Worm (Caenorhabditis elegans) whole organism, mixed stage, embryonic: Measurements from ENCODE around the gene rbbp-5.

ENCODE experiments used
- M03D4.4 ChIP-seq: sonication (generic microtip); optimal IDR thresholded peaks from 2 replicates; lab custom pipeline; 2017; ENCODE audit warnings: mild to moderate bottlenecking, missing genetic modification characterization, missing compliant biosample characterization
- bed-3 ChIP-seq: fragments of 200-800 bp; sonication (Bioruptor generic); optimal IDR thresholded peaks from 3 replicates; lab custom pipeline; 2018; ENCODE audit warnings: mild to moderate bottlenecking, missing genetic modification characterization, moderate library complexity, missing compliant biosample characterization
- blmp-1 ChIP-seq: fragments of 150-350 bp; optimal IDR thresholded peaks from 2 replicates; lab custom pipeline; 2014; ENCODE audit warnings: missing biosample characterization, missing genetic modification characterization
- ceh-39 ChIP-seq: fragments of 150-350 bp; optimal IDR thresholded peaks from 2 replicates; lab custom pipeline; 2014; ENCODE audit warnings: missing biosample characterization, missing genetic modification characterization
- ceh-43 ChIP-seq: fragments of 200-800 bp; sonication (Bioruptor generic); optimal IDR thresholded peaks from 2 replicates; lab custom pipeline; 2018; ENCODE audit warnings: mild to moderate bottlenecking, missing genetic modification characterization, moderate library complexity, missing compliant biosample characterization
- ceh-83 ChIP-seq: fragments of 200-800 bp; sonication (Bioruptor generic); optimal IDR thresholded peaks from 2 replicates; lab custom pipeline; 2018; ENCODE audit warnings: mild to moderate bottlenecking, missing genetic modification characterization, missing compliant biosample characterization
- ces-1 ChIP-seq: fragments of 150-350 bp; optimal IDR thresholded peaks from 2 replicates; lab custom pipeline; 2014; ENCODE audit warnings: missing biosample characterization, missing genetic modification reagents, missing genetic modification characterization
- cnd-1 ChIP-seq: fragments of 200-800 bp; sonication (Bioruptor generic); optimal IDR thresholded peaks from 2 replicates; lab custom pipeline; 2018; ENCODE audit warnings: mild to moderate bottlenecking, missing genetic modification characterization, missing compliant biosample characterization
- drap-1 ChIP-seq: fragments of 200-800 bp; sonication (Bioruptor generic); optimal IDR thresholded peaks from 3 replicates; lab custom pipeline; 2018; ENCODE audit warnings: mild to moderate bottlenecking, missing genetic modification characterization, missing compliant biosample characterization
- elt-1 ChIP-seq: sonication (generic microtip); optimal IDR thresholded peaks from 2 replicates; lab custom pipeline; 2017; ENCODE audit warnings: missing genetic modification characterization, mild to moderate bottlenecking, missing compliant biosample characterization, antibody characterized with exemption, moderate library complexity, borderline replicate concordance; ENCODE audit not compliant: insufficient read depth
- flh-1 ChIP-seq: fragments of 200-800 bp; sonication (Bioruptor generic); optimal IDR thresholded peaks from 2 replicates; lab custom pipeline; 2018; ENCODE audit warnings: mild to moderate bottlenecking, missing genetic modification characterization, moderate library complexity, missing compliant biosample characterization
- ham-2 ChIP-seq: fragments of 200-800 bp; sonication (Bioruptor generic); optimal IDR thresholded peaks from 2 replicates; lab custom pipeline; 2018; ENCODE audit warnings: mild to moderate bottlenecking, missing genetic modification characterization, missing compliant biosample characterization
- hlh-1 ChIP-seq: fragments of 150-350 bp; optimal IDR thresholded peaks from 2 replicates; lab custom pipeline; 2014; ENCODE audit warnings: missing biosample characterization, missing genetic modification reagents, missing genetic modification characterization
- lin-13 ChIP-seq: fragments of 150-350 bp; optimal IDR thresholded peaks from 2 replicates; lab custom pipeline; 2014; ENCODE audit warnings: missing biosample characterization, missing genetic modification characterization
- lin-32 ChIP-seq: fragments of 200-800 bp; sonication (Bioruptor generic); optimal IDR thresholded peaks from 2 replicates; lab custom pipeline; 2018; ENCODE audit warnings: mild to moderate bottlenecking, missing genetic modification characterization, missing compliant biosample characterization
- lsy-2 ChIP-seq: fragments of 150-350 bp; optimal IDR thresholded peaks from 2 replicates; lab custom pipeline; 2014; ENCODE audit warnings: missing biosample characterization, missing genetic modification characterization
- mab-5 ChIP-seq: fragments of 150-350 bp; optimal IDR thresholded peaks from 2 replicates; lab custom pipeline; 2014; ENCODE audit warnings: missing biosample characterization, missing genetic modification characterization
- mls-2 ChIP-seq: sonication (generic microtip); optimal IDR thresholded peaks from 2 replicates; lab custom pipeline; 2016; ENCODE audit warnings: mild to moderate bottlenecking, missing genetic modification characterization, moderate library complexity, missing compliant biosample characterization
- nhr-2 ChIP-seq: fragments of 150-350 bp; optimal IDR thresholded peaks from 2 replicates; lab custom pipeline; 2014; ENCODE audit warnings: missing biosample characterization, missing genetic modification characterization
- nhr-237 ChIP-seq: fragments of 150-350 bp; optimal IDR thresholded peaks from 2 replicates; lab custom pipeline; 2014; ENCODE audit warnings: missing biosample characterization, missing genetic modification characterization
- nhr-28 ChIP-seq: fragments of 150-350 bp; optimal IDR thresholded peaks from 2 replicates; lab custom pipeline; 2014; ENCODE audit warnings: missing biosample characterization, missing genetic modification characterization
- nhr-76 ChIP-seq: sonication (generic microtip); optimal IDR thresholded peaks from 2 replicates; lab custom pipeline; 2017; ENCODE audit warnings: missing biosample characterization, missing genetic modification characterization
- pha-4 ChIP-seq: fragments of 150-350 bp; optimal IDR thresholded peaks from 2 replicates; lab custom pipeline; 2018; ENCODE audit warnings: missing biosample characterization, missing genetic modification reagents, missing genetic modification characterization
- snpc-4 ChIP-seq: fragments of 150-350 bp; optimal IDR thresholded peaks from 2 replicates; lab custom pipeline; 2014; ENCODE audit warnings: missing biosample characterization, missing genetic modification characterization
- sptf-1 ChIP-seq: sonication (generic microtip); optimal IDR thresholded peaks from 2 replicates; lab custom pipeline; 2017; ENCODE audit warnings: mild to moderate bottlenecking, missing genetic modification characterization, moderate library complexity, missing compliant biosample characterization
- tbx-8 ChIP-seq: fragments of 200-800 bp; sonication (Bioruptor generic); optimal IDR thresholded peaks from 2 replicates; lab custom pipeline; 2018; ENCODE audit warnings: mild to moderate bottlenecking, missing genetic modification characterization, moderate library complexity, missing compliant biosample characterization
- unc-120 ChIP-seq: sonication (generic microtip); optimal IDR thresholded peaks from 2 replicates; lab custom pipeline; 2017; ENCODE audit warnings: missing genetic modification characterization, missing compliant biosample characterization; ENCODE audit not compliant: poor library complexity, severe bottlenecking
- unc-39 ChIP-seq: fragments of 150-350 bp; optimal IDR thresholded peaks from 2 replicates; lab custom pipeline; 2014; ENCODE audit warnings: missing biosample characterization, missing genetic modification characterization
- unc-62 ChIP-seq: fragments of 150-350 bp; optimal IDR thresholded peaks from 2 replicates; lab custom pipeline; 2014; ENCODE audit warnings: missing biosample characterization, missing genetic modification reagents, missing genetic modification characterization
- zip-8 ChIP-seq: fragments of 150-350 bp; optimal IDR thresholded peaks from 2 replicates; lab custom pipeline; 2014; ENCODE audit warnings: missing biosample characterization, missing genetic modification characterization
- ztf-11 ChIP-seq: fragments of 150-350 bp; optimal IDR thresholded peaks from 2 replicates; lab custom pipeline; 2014; ENCODE audit warnings: missing biosample characterization, missing genetic modification characterization

Gene rbbp-5

DNA sequence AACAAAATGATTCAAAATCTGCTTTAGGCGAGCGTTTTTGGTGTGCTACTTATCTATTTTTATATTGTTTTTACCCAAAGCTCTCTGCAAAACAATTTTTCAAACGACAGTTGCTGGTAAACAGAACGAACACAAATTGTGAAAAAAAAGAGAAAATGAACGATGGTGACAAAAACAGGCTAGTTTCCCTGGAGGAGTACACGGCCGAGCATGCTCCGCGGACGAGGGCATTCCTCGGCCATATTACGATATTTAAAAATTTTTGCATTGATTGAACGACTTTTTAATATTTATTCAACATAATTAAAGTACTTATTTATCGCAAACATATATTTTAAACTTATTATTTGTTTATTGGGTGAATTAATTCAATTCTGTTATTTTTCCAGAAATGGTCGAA lies at the start of gene rbbp-5, which contains the start of gene tpp-2:
TSS of gene rbbp-5 (plus strand) at position 390 of the 400 bp plus-strand sequence.
TSS of gene tpp-2 (minus strand) at position 157 of the 400 bp plus-strand sequence.
- TF ChIP-seq cnd-1 (tag; lab: Kevin White, UChicago) (no peak), pha-4 (no peak), tbx-8 (GFP tag; lab: Kevin White, UChicago) (no peak), ham-2 (GFP tag; lab: Kevin White, UChicago) (peak; percentile 24), zip-8 (no peak), drap-1 (GFP tag; lab: Kevin White, UChicago) (no peak), ztf-11 (no peak), ceh-43 (GFP tag; lab: Kevin White, UChicago) (no peak), unc-62 (GFP tag; lab: Kevin White, UChicago) (no peak)

DNA sequence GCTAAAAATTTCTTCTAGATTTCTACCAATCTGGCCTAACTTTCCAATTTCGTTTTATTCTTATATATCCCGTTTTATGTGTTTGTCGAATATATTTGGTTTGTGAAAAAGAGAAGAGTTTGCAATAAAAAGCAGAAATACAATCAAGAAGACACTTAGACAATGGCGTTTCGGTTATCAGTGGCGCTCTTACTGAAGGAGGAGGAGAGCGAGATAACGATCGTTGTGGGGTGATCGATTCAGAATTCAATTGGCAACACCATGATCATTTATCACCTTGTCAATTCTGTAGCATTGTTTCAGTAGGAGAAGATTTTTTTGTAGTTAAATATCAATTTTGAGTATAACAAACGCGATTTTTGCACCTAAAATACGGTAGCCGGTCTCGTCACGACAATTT lies 48.1 kb upstream of the rbbp-5 start:
- TF ChIP-seq nhr-237 (tag; lab: Kevin White, UChicago) (no peak), unc-120 (tag; lab: Kevin White, UChicago) (no peak), lin-32 (GFP tag; lab: Kevin White, UChicago) (no peak), M03D4.4 (no peak), flh-1 (GFP tag; lab: Kevin White, UChicago) (no peak), hlh-1 (tag; lab: Kevin White, UChicago) (no peak), pha-4 (no peak), nhr-28 (tag; lab: Kevin White, UChicago) (no peak), ztf-11 (no peak), ceh-83 (no peak), snpc-4 (no peak), ham-2 (GFP tag; lab: Kevin White, UChicago) (no peak), cnd-1 (tag; lab: Kevin White, UChicago) (no peak), zip-8 (no peak), blmp-1 (tag; lab: Kevin White, UChicago) (no peak), nhr-2 (no peak), nhr-76 (tag; lab: Kevin White, UChicago) (no peak), ces-1 (no peak), lin-13 (no peak)

DNA sequence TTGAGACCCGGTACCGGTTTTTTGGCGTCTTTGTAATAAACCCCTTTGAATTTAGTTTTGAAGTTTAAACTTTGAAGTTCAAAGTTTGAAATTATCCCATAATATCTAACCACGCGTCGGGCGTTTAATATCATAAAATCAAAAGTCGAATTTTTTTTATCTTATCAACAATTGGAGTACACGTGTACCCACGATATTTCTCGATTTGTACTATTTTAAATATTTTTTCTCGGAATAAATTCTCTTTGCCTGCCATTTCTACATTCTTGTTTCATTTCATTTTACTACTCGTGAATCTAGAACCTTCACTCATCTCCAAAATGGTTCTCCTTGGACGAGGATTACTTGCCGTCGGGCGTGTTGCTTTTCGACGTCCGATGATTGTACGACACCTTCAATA lies 47.5 kb upstream of the rbbp-5 start, which contains the start of gene gldc-1:
TSS of gene gldc-1 (plus strand) at position 301 of the 400 bp plus-strand sequence.
- no peak for TF ChIP-seq unc-39 (tag; lab: Kevin White, UChicago)
- no peak for TF ChIP-seq ceh-39 (tag; lab: Kevin White, UChicago)
- no peak for TF ChIP-seq mab-5 (tag; lab: Kevin White, UChicago)
- TF ChIP-seq nhr-28 (tag; lab: Kevin White, UChicago), result no peak
- no peak for TF ChIP-seq blmp-1 (tag; lab: Kevin White, UChicago)
- TF ChIP-seq lin-32 (GFP tag; lab: Kevin White, UChicago), result no peak
- TF ChIP-seq nhr-237 (tag; lab: Kevin White, UChicago), result no peak
- TF ChIP-seq sptf-1 (tag; lab: Kevin White, UChicago), result no peak
- TF ChIP-seq flh-1 (GFP tag; lab: Kevin White, UChicago), result no peak
- no peak for TF ChIP-seq elt-1
- no peak for TF ChIP-seq ces-1
- TF ChIP-seq lsy-2 (tag; lab: Kevin White, UChicago), result no peak
- no peak for TF ChIP-seq tbx-8 (GFP tag; lab: Kevin White, UChicago)
- no peak for TF ChIP-seq nhr-2
- no peak for TF ChIP-seq ham-2 (GFP tag; lab: Kevin White, UChicago)

DNA sequence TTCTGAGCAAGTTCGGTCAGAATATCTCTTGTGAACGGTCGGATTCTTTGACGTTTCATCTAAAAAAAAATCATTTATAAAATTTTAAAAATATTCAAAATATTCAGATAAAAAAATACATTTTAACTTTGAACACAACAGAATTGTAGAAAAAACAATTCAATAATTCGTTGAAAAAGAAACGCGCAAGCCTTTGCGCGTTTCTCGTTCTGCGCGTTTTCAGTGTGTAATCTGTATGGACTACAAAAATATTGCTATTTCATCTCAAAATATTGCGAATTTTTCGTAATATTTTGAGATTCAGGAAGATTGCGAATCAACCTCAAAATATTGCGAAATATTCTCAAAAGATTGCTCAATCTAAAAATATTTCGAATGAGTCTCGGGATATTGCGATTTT lies 41.7 kb upstream of the rbbp-5 start, which contains the start of gene R12C12.7:
TSS of gene R12C12.7 (minus strand) at position 59 of the 400 bp plus-strand sequence.
- TF ChIP-seq mls-2 (tag; lab: Kevin White, UChicago), result no peak

DNA sequence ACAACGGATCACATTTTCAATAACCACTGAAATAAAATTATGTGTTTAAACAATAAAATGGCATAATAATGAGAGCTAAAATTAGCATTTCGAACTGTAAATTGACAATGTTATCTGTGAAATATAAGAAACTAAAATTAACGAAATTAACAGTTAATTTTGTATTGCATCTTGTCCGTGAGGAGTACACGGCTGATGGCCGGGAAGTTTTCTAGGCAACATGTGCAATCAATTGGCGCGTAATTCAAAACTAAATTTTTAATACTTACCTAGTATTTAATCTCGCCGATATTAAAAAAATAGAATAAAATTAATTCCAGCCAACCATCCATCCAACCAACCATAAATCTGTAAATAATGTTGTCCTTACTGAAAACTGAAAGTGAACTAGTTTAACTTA lies 36.1 kb upstream of the rbbp-5 start:
- TF ChIP-seq elt-1 (no peak), bed-3 (no peak), lin-13 (peak; percentile 37), pha-4 (peak; percentile 25), cnd-1 (tag; lab: Kevin White, UChicago) (peak; percentile 2), mab-5 (tag; lab: Kevin White, UChicago) (peak; percentile 10), unc-62 (GFP tag; lab: Kevin White, UChicago) (no peak)
